Worm (Caenorhabditis elegans): ENCODE data around the gene T18D3.9.

The T18D3.9 gene

DNA sequence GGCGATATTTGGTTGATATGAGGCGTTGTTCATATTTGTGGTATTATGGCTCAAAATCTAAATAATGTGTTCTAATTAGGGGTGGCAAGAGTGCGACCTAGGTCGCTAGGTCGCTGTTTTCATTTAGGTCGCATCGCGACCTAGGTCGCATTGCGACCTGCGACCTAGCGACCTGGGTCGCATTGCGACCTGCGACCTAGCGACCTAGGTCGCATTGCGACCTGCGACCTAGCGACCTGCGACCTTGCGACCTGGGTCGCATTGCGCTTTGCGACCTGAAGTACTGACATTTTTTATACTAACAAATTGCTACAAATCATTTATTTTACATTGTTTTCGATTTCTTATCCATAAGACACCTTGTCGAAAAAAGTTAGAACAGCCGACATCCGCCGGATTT is 6.6 kb downstream of the T18D3.9 start:
- TF ChIP-seq egrh-3 (GFP tag; IDR thresholded peaks at IDR 0.05) (peak; percentile 12; the same call in 1 of the 2 replicates), F37B4.10 (GFP tag; IDR thresholded peaks at IDR 0.05) (0 out of 2 replicates have a peak, but pooled peaks have one; percentile 74), ztf-6 (GFP tag; IDR thresholded peaks at IDR 0.05) (0 out of 2 replicates have a peak, but pooled peaks have one; percentile 28)

DNA sequence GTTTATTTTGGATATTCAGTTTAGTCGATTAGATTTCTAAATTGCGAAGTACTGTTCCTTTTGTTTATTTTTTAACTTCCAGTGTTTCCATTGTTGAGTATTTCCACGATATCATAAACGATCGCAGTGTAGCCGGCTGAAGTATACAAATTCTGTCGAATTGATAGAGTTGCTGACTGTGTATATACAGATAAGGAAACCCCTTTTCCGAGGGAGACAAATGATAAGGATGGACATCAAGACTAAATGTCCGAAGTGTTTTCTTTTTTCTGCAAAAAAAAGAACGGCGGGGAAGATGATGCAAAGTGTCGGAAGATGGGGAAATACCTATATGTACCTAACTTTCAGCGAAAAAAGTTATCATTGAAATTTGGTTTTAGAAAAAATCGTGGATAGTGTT is 7.7 kb downstream of the T18D3.9 start:
- peak; percentile 67 for TF ChIP-seq nhr-80 (tag; optimal IDR thresholded peaks at IDR 0.05)
- TF ChIP-seq snpc-3.4 (tag; optimal IDR thresholded peaks at IDR 0.05), result no peak

DNA sequence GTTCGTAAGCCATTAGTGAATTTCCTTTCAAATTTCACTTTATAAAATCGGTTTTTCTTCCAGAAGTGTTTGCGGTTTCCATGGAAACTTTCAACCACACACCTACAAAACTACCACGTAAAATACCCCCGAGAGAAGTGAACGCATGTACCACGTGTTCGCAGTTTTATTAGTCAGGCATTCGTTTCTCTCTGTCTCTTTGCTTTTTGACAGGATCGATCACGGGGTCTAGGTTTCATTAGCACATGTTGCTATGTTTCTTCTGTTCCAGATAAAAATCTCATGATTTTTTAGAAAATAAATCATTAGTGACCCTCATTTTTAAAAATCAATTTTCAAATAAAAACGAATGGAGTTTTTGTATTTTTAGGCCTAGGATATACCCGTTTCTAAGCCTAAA is 9.8 kb downstream of the T18D3.9 start:
- TF ChIP-seq somi-1 (GFP tag; optimal IDR thresholded peaks at IDR 0.05) (no peak), lin-26 (GFP tag; IDR thresholded peaks at IDR 0.05) (no peak), cebp-2 (GFP tag; IDR thresholded peaks at IDR 0.05) (no peak), die-1 (tag; optimal IDR thresholded peaks at IDR 0.05) (no peak), rcor-1 (GFP tag; IDR thresholded peaks at IDR 0.05) (no peak), cebp-1 (GFP tag; IDR thresholded peaks at IDR 0.05) (no peak), cebp-1 (tag; optimal IDR thresholded peaks at IDR 0.05) (peak; percentile 51), F57A8.1 (GFP tag; optimal IDR thresholded peaks at IDR 0.05) (no peak), zim-3 (tag; optimal IDR thresholded peaks at IDR 0.05) (no peak), ceh-58 (GFP tag; IDR thresholded peaks at IDR 0.05) (no peak), zfh-2 (GFP tag; conservative IDR thresholded peaks at IDR 0.05) (no peak), C06A6.2 (GFP tag; conservative IDR thresholded peaks at IDR 0.05) (0 out of 2 replicates have a peak, but pooled peaks have one; percentile 31)

DNA sequence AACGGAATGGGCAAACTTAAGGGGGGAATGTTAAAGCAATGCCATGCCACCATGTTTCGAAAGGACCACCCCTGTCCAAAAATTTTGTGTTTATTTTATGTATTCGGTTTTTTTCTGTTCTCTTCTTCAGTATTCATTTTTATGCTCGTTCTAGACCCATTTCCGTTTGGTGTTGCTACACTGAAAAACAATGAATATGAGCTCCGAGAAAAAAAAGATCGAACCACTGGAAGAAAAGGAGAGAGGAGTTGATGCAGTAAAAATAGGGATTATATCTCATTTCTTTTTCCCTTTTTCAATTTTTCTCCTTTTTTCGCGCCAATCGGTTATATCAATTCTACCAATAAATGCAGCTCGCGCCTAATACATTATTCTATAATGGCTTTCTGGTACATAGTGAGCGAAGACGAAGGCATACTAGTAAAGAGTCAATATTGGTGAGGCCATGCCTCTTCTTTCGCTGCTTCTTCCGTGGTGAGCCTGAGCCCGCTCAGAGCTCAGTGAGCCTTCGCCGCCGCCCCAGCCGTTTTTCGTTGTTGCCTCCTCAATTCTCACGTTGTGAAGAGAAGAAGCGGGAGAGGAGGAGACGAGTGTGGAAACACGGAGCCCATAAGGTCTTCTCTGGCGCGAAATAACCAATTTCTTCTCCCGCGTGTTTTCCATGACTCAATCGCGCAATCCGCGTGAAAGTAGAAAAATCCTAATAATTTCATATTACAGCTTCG is 14.1 kb downstream of the T18D3.9 start:
- TF ChIP-seq aptf-3 (GFP tag; IDR thresholded peaks at IDR 0.05) (no peak), snpc-1.1 (tag; optimal IDR thresholded peaks at IDR 0.05; ENCODE audit: insufficient read depth) (no peak), ama-1 (optimal IDR thresholded peaks at IDR 0.05) (no peak), ama-1 (GFP tag; optimal IDR thresholded peaks at IDR 0.05) (no peak), zfh-2 (GFP tag; conservative IDR thresholded peaks at IDR 0.05) (peak; percentile 85), cebp-1 (GFP tag; IDR thresholded peaks at IDR 0.05) (no peak), cebp-1 (tag; optimal IDR thresholded peaks at IDR 0.05) (peak; percentile 9), attf-5 (GFP tag; optimal IDR thresholded peaks at IDR 0.05) (no peak), dpff-1 (tag; optimal IDR thresholded peaks at IDR 0.05) (no peak), C17E4.6 (GFP tag; IDR thresholded peaks at IDR 0.05) (no peak), cebp-2 (GFP tag; IDR thresholded peaks at IDR 0.05) (0 out of 2 replicates have a peak, but pooled peaks have one; percentile 6), chd-7 (tag; optimal IDR thresholded peaks at IDR 0.05) (no peak), T26A5.8 (tag; optimal IDR thresholded peaks at IDR 0.05) (no peak), sdz-38 (tag; optimal IDR thresholded peaks at IDR 0.05) (no peak), rcor-1 (GFP tag; IDR thresholded peaks at IDR 0.05) (no peak), repo-1 (tag; optimal IDR thresholded peaks at IDR 0.05) (no peak)

DNA sequence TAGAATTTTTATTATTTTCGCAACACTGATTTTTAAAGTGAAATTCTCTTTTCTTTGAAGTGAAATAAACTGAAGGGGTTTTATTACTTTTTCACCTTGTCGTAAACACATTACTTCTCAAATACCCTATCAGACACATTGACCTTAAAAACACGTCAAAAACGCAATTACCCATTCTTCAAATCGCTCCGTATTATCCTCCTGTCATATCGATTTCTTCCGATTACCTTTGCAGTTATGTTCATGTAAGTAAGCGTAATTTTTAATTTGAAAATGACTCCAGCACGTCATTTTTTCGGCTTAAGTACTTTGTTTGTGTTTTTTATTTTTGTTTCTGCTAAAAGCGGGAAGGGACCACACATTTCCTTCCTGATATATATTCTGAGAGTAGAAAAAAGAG is 16.0 kb downstream of the T18D3.9 start:
- TF ChIP-seq mcd-1 (GFP tag; IDR thresholded peaks at IDR 0.05) (no peak), Y67H2A.10 (GFP tag; conservative IDR thresholded peaks at IDR 0.05) (no peak), dpff-1 (tag; optimal IDR thresholded peaks at IDR 0.05) (no peak), pha-4 (tag; optimal IDR thresholded peaks at IDR 0.05) (no peak), somi-1 (GFP tag; optimal IDR thresholded peaks at IDR 0.05) (no peak), Y53G8AR.9 (GFP tag; conservative IDR thresholded peaks at IDR 0.05) (no peak), Y56A3A.18 (GFP tag; IDR thresholded peaks at IDR 0.05) (no peak), ztf-6 (GFP tag; IDR thresholded peaks at IDR 0.05) (no peak), chd-7 (tag; optimal IDR thresholded peaks at IDR 0.05) (no peak), T07F8.4 (tag; optimal IDR thresholded peaks at IDR 0.05) (no peak), rpc-1 (optimal IDR thresholded peaks at IDR 0.05) (no peak), rpc-1 (tag; optimal IDR thresholded peaks at IDR 0.05) (no peak), attf-6 (GFP tag; IDR thresholded peaks at IDR 0.05) (no peak)

All from whole organism, young adult.